Worm (Caenorhabditis elegans): ENCODE data around the gene F54B11.9.

- no peak for TF ChIP-seq ama-1 (optimal IDR thresholded peaks at IDR 0.05)
- no peak for TF ChIP-seq ceh-13 (GFP tag; optimal IDR thresholded peaks at IDR 0.05)
- TF ChIP-seq tbx-37 (GFP tag; conservative IDR thresholded peaks at IDR 0.05), result no peak
- TF ChIP-seq sea-1 (GFP tag; conservative IDR thresholded peaks at IDR 0.05), result no peak
- no peak for TF ChIP-seq ceh-36 (tag; optimal IDR thresholded peaks at IDR 0.05)
- no peak for TF ChIP-seq pes-1 (GFP tag; IDR thresholded peaks at IDR 0.05)
- no peak for TF ChIP-seq hmg-4 (GFP tag; optimal IDR thresholded peaks at IDR 0.05)
Observed at ce11 chrX:13654276-13654675, 48.9 kb downstream of the F54B11.9 start.
